Worm (Caenorhabditis elegans) whole organism, late embryonic: ENCODE data around the gene pitr-3.

Source experiments
- C08G9.2 ChIP-seq: sonication (generic microtip); optimal IDR thresholded peaks from 2 replicates; lab custom pipeline; 2016; ENCODE audit warnings: mild to moderate bottlenecking, missing genetic modification characterization, moderate library complexity, missing compliant biosample characterization
- C38D4.7 ChIP-seq: fragments of 200-800 bp; sonication (Bioruptor generic); optimal IDR thresholded peaks from 2 replicates; lab custom pipeline; 2018; ENCODE audit warnings: mild to moderate bottlenecking, missing genetic modification characterization, moderate library complexity, missing compliant biosample characterization
- F13H6.1 ChIP-seq: sonication (generic microtip); optimal IDR thresholded peaks from 2 replicates; lab custom pipeline; 2016; ENCODE audit warnings: missing genetic modification characterization, missing compliant biosample characterization
- ceh-14 ChIP-seq: sonication (generic microtip); optimal IDR thresholded peaks from 2 replicates; lab custom pipeline; 2016; ENCODE audit warnings: missing genotype, missing genetic modification characterization, missing compliant biosample characterization
- ceh-18 ChIP-seq: sonication (generic microtip); optimal IDR thresholded peaks from 2 replicates; lab custom pipeline; 2016; ENCODE audit warnings: missing genetic modification characterization, missing compliant biosample characterization
- ceh-24 ChIP-seq: sonication (generic microtip); optimal IDR thresholded peaks from 2 replicates; lab custom pipeline; 2016; ENCODE audit warnings: mild to moderate bottlenecking, missing genetic modification characterization, missing compliant biosample characterization
- ceh-30 ChIP-seq: fragments of 150-350 bp; optimal IDR thresholded peaks from 2 replicates; lab custom pipeline; 2014; ENCODE audit warnings: missing biosample characterization, missing genetic modification characterization
- ceh-31 ChIP-seq: sonication (generic microtip); optimal IDR thresholded peaks from 2 replicates; lab custom pipeline; 2016; ENCODE audit warnings: missing genetic modification characterization, missing compliant biosample characterization
- ceh-34 ChIP-seq: sonication (generic microtip); optimal IDR thresholded peaks from 2 replicates; lab custom pipeline; 2016; ENCODE audit warnings: mild to moderate bottlenecking, missing genetic modification characterization, missing compliant biosample characterization
- ceh-45 ChIP-seq: fragments of 200-800 bp; sonication (Bioruptor generic); IDR thresholded peaks from 2 replicates; pipeline ENCODE4 v1.3.6; 2022; ENCODE audit warnings: missing genetic modification reagents, missing genetic modification characterization, missing compliant biosample characterization
- ceh-6 ChIP-seq: fragments of 200-800 bp; sonication (Bioruptor generic); optimal IDR thresholded peaks from 2 replicates; lab custom pipeline; 2018; ENCODE audit warnings: mild to moderate bottlenecking, missing genetic modification characterization, missing compliant biosample characterization
- ceh-9 ChIP-seq: sonication (generic microtip); optimal IDR thresholded peaks from 2 replicates; lab custom pipeline; 2016; ENCODE audit warnings: mild to moderate bottlenecking, missing genetic modification characterization, inconsistent platforms, missing compliant biosample characterization
- dmd-4 ChIP-seq: sonication (generic microtip); optimal IDR thresholded peaks from 2 replicates; lab custom pipeline; 2016; ENCODE audit warnings: borderline replicate concordance, missing genetic modification characterization, missing compliant biosample characterization
- ets-4 ChIP-seq: sonication (generic microtip); optimal IDR thresholded peaks from 2 replicates; lab custom pipeline; 2016; ENCODE audit warnings: missing genetic modification characterization, missing compliant biosample characterization
- fkh-6 ChIP-seq: sonication (generic microtip); optimal IDR thresholded peaks from 2 replicates; lab custom pipeline; 2016; ENCODE audit warnings: missing genetic modification characterization, missing compliant biosample characterization
- hlh-13 ChIP-seq: fragments of 200-800 bp; sonication (Bioruptor generic); optimal IDR thresholded peaks from 2 replicates; lab custom pipeline; 2018; ENCODE audit warnings: mild to moderate bottlenecking, missing genetic modification characterization, missing compliant biosample characterization
- hlh-6 ChIP-seq: sonication (generic microtip); optimal IDR thresholded peaks from 2 replicates; lab custom pipeline; 2016; ENCODE audit warnings: missing genotype, missing genetic modification characterization, missing compliant biosample characterization
- hlh-8 ChIP-seq: sonication (generic microtip); optimal IDR thresholded peaks from 2 replicates; lab custom pipeline; 2016; ENCODE audit warnings: missing genotype, missing genetic modification characterization, missing compliant biosample characterization
- lim-6 ChIP-seq: sonication (generic microtip); optimal IDR thresholded peaks from 2 replicates; lab custom pipeline; 2016; ENCODE audit warnings: missing genetic modification characterization, missing compliant biosample characterization
- nhr-11 ChIP-seq: fragments of 150-350 bp; optimal IDR thresholded peaks from 2 replicates; lab custom pipeline; 2014; ENCODE audit warnings: missing biosample characterization, missing genetic modification characterization
- npax-4 ChIP-seq: sonication (generic microtip); optimal IDR thresholded peaks from 2 replicates; lab custom pipeline; 2016; ENCODE audit warnings: missing genetic modification characterization, missing compliant biosample characterization
- odd-2 ChIP-seq: sonication (generic microtip); optimal IDR thresholded peaks from 2 replicates; lab custom pipeline; 2017; ENCODE audit warnings: antibody characterized with exemption, mild to moderate bottlenecking, missing genetic modification characterization, missing compliant biosample characterization
- pat-9 ChIP-seq: fragments of 200-800 bp; sonication (Bioruptor generic); optimal IDR thresholded peaks from 2 replicates; lab custom pipeline; 2018; ENCODE audit warnings: mild to moderate bottlenecking, missing genetic modification characterization, moderate library complexity, missing compliant biosample characterization
- pha-4 ChIP-seq: fragments of 150-350 bp; optimal IDR thresholded peaks from 2 replicates; lab custom pipeline; 2018; ENCODE audit warnings: missing biosample characterization, missing genetic modification reagents, missing genetic modification characterization
- pqm-1 ChIP-seq: sonication (generic microtip); optimal IDR thresholded peaks from 2 replicates; lab custom pipeline; 2016; ENCODE audit warnings: missing genetic modification characterization, missing compliant biosample characterization
- pros-1 ChIP-seq: fragments of 150-350 bp; optimal IDR thresholded peaks from 2 replicates; lab custom pipeline; 2014; ENCODE audit warnings: missing biosample characterization, missing genetic modification reagents, missing genetic modification characterization
- rnt-1 ChIP-seq: sonication (generic microtip); optimal IDR thresholded peaks from 2 replicates; lab custom pipeline; 2016; ENCODE audit warnings: missing genetic modification characterization, missing compliant biosample characterization
- sdc-2 ChIP-seq: sonication (generic microtip); optimal IDR thresholded peaks from 2 replicates; lab custom pipeline; 2016; ENCODE audit warnings: missing genotype, missing genetic modification characterization, missing compliant biosample characterization
- sox-4 ChIP-seq: sonication (generic microtip); optimal IDR thresholded peaks from 2 replicates; lab custom pipeline; 2017; ENCODE audit warnings: mild to moderate bottlenecking, missing genetic modification characterization, inconsistent platforms, missing compliant biosample characterization
- unc-3 ChIP-seq, 2 experiments: fragments of 200-800 bp in 1 of 2; sonication (Bioruptor generic) in 1 of 2; sonication (generic microtip) in 1 of 2; conservative IDR thresholded peaks in 1 of 2; optimal IDR thresholded peaks in 1 of 2; 2 replicates each; pipeline versions ENCODE4 v1.3.6 to Lab custom; 2016 to 2022; ENCODE audit warnings: missing compliant biosample characterization in 2 of 2, missing genetic modification characterization in 2 of 2, missing genetic modification reagents in 1 of 2
- unc-86 ChIP-seq: sonication (generic microtip); optimal IDR thresholded peaks from 2 replicates; lab custom pipeline; 2016; ENCODE audit warnings: missing genetic modification characterization, missing compliant biosample characterization
- ztf-16 ChIP-seq: sonication (generic microtip); optimal IDR thresholded peaks from 2 replicates; lab custom pipeline; 2017; ENCODE audit warnings: missing genetic modification characterization, missing compliant biosample characterization

The pitr-3 gene

DNA sequence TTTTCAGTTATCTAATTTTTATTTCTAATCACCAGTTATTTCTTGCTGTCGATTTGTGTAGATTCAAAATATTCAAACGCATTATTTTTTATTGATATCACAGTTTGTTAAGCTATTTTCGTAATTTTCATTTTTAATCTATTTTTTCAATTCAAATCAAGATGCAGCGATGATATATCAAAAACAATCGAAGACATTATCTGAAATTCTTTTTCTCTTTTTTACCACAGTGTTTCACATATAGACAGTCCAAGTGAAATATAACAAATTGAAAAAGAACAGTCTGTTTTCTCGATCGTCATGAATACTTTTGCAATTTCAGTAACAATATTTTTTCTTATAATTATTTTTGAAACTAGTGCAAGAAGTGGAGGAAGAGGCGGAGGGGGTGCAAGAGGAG, 15.9 kb downstream of the pitr-3 start, which contains the start of gene F21C10.5:
Gene F21C10.5, plus strand, starts transcription at position 301 of the 400 bp plus-strand sequence.
- TF ChIP-seq ceh-34 (no peak), ceh-9 (tag; lab: Kevin White, UChicago) (no peak), ceh-30 (tag; lab: Kevin White, UChicago) (no peak)

DNA sequence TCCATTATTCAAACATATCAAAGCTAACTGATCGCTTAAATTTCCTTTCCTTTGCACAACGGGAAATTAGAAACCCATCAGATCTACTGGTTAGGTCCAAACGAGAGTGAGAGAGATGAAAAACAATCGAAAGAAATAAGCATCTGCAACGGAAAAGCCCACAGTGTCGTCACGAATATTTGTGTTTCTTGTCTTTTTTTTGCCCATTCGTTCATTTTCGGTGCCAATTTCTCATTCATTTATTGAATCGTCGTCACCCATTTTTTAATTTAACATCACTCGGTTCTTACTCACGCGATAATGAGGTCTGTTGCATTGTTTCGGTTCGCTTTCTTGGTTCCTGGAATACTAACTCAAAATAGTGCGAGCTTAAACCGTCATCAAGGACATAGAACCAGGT, 17.0 kb downstream of the pitr-3 start, which contains the start of gene F21C10.6:
Gene F21C10.6, plus strand, starts transcription at position 301 of the 400 bp plus-strand sequence.
- TF ChIP-seq pha-4 (tag; lab: Kevin White, UChicago) (no peak), sox-4 (tag; lab: Kevin White, UChicago) (no peak)
- TF ChIP-seq, all 69 proteins: peak for 0

DNA sequence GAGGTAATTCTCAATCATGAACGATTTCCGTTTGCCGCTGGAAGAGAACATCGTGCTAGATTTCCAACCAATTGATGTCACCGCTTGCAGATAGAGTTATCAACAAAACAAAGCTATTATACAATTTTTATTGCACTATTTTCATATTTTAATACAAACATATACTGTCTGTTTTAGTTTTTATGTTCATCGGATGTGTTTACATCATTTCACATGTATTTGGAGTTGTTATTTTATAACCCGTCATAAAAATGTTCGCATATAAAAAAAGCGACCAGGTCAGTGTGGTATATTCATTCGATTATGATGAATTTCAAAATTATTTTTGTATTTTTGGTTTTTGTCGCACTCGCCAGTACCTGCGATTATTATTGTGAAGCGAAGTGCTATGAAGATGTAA, 18.0 kb downstream of the pitr-3 start, which contains the start of gene F21C10.11:
Gene F21C10.11, plus strand, starts transcription at position 301 of the 400 bp plus-strand sequence.
- TF ChIP-seq ceh-6 (GFP tag; lab: Kevin White, UChicago) (no peak), ceh-45 (no peak), unc-86 (tag; lab: Kevin White, UChicago) (no peak), pros-1 (tag; lab: Kevin White, UChicago) (no peak), C38D4.7 (no peak), ceh-14 (tag; lab: Kevin White, UChicago) (no peak), ztf-16 (tag; lab: Kevin White, UChicago) (no peak), pha-4 (tag; lab: Kevin White, UChicago) (no peak), ceh-24 (tag; lab: Kevin White, UChicago) (no peak), F13H6.1 (tag; lab: Kevin White, UChicago) (no peak)

DNA sequence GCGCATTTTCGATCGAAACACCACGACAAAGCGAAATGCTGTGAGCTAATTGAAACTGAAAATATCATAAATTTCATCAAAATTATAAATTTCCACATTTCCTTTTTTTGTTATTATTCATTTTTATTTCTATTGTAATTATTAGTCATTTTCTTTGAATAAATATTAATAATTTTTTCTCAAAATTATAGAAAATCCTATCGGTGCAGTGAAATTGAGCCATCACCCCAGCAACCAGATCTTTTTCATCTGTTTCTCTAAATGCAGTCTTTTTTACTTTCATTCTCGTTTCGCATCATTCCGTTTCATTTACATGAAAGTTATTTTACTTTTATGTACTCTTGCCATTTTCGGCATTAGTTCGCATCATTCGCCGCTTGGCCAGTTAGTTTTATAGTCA, 19.2 kb downstream of the pitr-3 start, which contains the start of gene F21C10.13:
Gene F21C10.13, plus strand, starts transcription at position 301 of the 400 bp plus-strand sequence.
- TF ChIP-seq npax-4 (no peak), sdc-2 (no peak), ets-4 (tag; lab: Kevin White, UChicago) (no peak), F13H6.1 (tag; lab: Kevin White, UChicago) (no peak), hlh-8 (no peak)

DNA sequence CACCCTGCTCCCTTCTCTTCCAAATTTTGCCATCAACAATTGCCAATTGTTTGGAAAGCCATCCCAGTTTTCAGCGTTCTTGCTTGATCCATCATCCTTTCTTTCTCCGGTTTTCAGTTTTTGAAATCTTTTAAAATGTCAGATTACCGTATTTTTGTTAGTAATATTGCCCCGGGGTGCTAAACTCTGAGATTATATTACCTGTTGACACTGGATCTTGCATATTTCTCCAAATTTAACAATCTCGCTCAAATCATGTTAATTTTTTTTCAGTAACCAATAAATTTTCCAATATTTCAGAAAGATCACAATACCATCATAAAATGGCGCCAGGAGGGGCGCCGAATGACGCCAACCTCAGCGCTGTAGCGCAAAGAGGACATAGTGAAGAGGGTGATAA, 28.7 kb downstream of the pitr-3 start, which contains the start of gene F21C10.7:
Gene F21C10.7, plus strand, starts transcription at position 301 of the 400 bp plus-strand sequence.
- TF ChIP-seq hlh-6 (tag; lab: Kevin White, UChicago) (no peak), hlh-13 (GFP tag; lab: Kevin White, UChicago) (no peak), odd-2 (no peak), sdc-2 (no peak), ceh-34 (no peak), unc-3 (GFP tag; conservative IDR thresholded peaks at IDR 0.05; lab: Robert Waterston, UW) (no peak), unc-3 (tag; optimal IDR thresholded peaks at IDR 0.05; lab: Kevin White, UChicago) (no peak), rnt-1 (tag; lab: Kevin White, UChicago) (no peak), pqm-1 (tag; lab: Kevin White, UChicago) (no peak), ceh-24 (tag; lab: Kevin White, UChicago) (no peak), fkh-6 (tag; lab: Kevin White, UChicago) (no peak), dmd-4 (no peak), pros-1 (tag; lab: Kevin White, UChicago) (no peak), lim-6 (tag; lab: Kevin White, UChicago) (no peak), C08G9.2 (tag; lab: Kevin White, UChicago) (no peak), pat-9 (tag; lab: Kevin White, UChicago) (no peak), ceh-31 (tag; lab: Kevin White, UChicago) (no peak)

DNA sequence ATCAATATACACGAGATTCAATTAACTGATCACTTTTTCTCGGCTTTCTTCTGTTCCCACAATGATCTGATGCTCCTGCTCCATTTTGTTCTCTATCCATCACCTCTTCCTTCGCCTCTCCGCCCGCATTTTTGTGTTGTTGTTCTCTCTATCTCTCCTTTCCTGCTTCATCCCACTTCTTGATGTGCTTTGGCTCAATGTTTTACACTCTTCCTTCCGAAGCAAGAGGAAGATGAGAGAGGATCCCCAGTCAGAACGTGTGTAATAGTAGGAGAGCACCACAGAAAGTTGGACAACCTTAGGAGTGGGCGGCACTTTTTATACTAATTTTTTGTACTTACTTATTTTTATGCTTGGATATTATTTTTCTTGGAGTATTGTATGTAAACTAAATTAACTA, 29.2 kb downstream of the pitr-3 start:
- TF ChIP-seq fkh-6 (tag; lab: Kevin White, UChicago) (no peak), C08G9.2 (tag; lab: Kevin White, UChicago) (no peak), ceh-18 (tag; lab: Kevin White, UChicago) (peak; percentile 47), nhr-11 (tag; lab: Kevin White, UChicago) (no peak)
